Worm (Caenorhabditis elegans) whole organism, young adult: ENCODE results near the gene F45E1.1.

Source experiments
- Y79H2A.3 ChIP-seq: fragments of 200-800 bp; sonication (Bioruptor generic); conservative IDR thresholded peaks from 2 replicates; pipeline ENCODE4 v1.3.6; 2022; ENCODE audit warnings: missing genetic modification reagents, missing genetic modification characterization, missing compliant biosample characterization
- ama-1 ChIP-seq, 3 experiments: fragments of 150-350 bp in 1 of 3; sonication (generic microtip) in 2 of 3; optimal IDR thresholded peaks; 2 replicates each; lab custom pipeline; 2014 to 2018; ENCODE audit warnings: missing biosample characterization in 2 of 3, missing genetic modification characterization in 2 of 3, missing genetic modification reagents in 2 of 3
- aptf-2 ChIP-seq: fragments of 200-800 bp; sonication (Bioruptor generic); conservative IDR thresholded peaks from 2 replicates; pipeline ENCODE4 v1.3.6; 2022; ENCODE audit warnings: missing genetic modification reagents, missing genetic modification characterization, missing compliant biosample characterization
- attf-5 ChIP-seq: fragments of 200-800 bp; sonication (Bioruptor generic); optimal IDR thresholded peaks from 2 replicates; lab custom pipeline; 2018; ENCODE audit warnings: mild to moderate bottlenecking, missing genetic modification characterization, missing compliant biosample characterization
- ceh-58 ChIP-seq: fragments of 200-800 bp; sonication (Bioruptor generic); IDR thresholded peaks from 2 replicates; pipeline ENCODE4 v1.3.6; 2022; ENCODE audit warnings: missing genetic modification characterization, missing compliant biosample characterization
- hmg-1.2 ChIP-seq: fragments of 200-800 bp; sonication (Bioruptor generic); IDR thresholded peaks from 2 replicates; pipeline ENCODE4 v1.3.6; 2022; ENCODE audit warnings: missing genetic modification reagents, missing genetic modification characterization, missing compliant biosample characterization
- madf-3 ChIP-seq: fragments of 200-800 bp; sonication (Bioruptor generic); IDR thresholded peaks from 2 replicates; pipeline ENCODE4 v1.3.6; 2022; ENCODE audit warnings: missing genetic modification reagents, missing genetic modification characterization, missing compliant biosample characterization
- pha-4 ChIP-seq: fragments of 150-350 bp; sonication (generic microtip); optimal IDR thresholded peaks from 2 replicates; lab custom pipeline; 2014; ENCODE audit warnings: missing biosample characterization, missing genetic modification reagents, missing genetic modification characterization
- sea-2 ChIP-seq: fragments of 200-800 bp; sonication (Bioruptor generic); IDR thresholded peaks from 2 replicates; pipeline ENCODE4 v1.3.6; 2022; ENCODE audit warnings: missing genetic modification characterization, missing compliant biosample characterization
- sptf-2 ChIP-seq: fragments of 200-800 bp; sonication (Bioruptor generic); optimal IDR thresholded peaks from 2 replicates; lab custom pipeline; 2018; ENCODE audit warnings: mild to moderate bottlenecking, missing genetic modification characterization, missing compliant biosample characterization
- tbp1 ChIP-seq: fragments of 200-800 bp; sonication (Bioruptor generic); optimal IDR thresholded peaks from 2 replicates; lab custom pipeline; 2018; ENCODE audit warnings: mild to moderate bottlenecking, missing genetic modification characterization, missing compliant biosample characterization
- unc-62 ChIP-seq: fragments of 150-350 bp; optimal IDR thresholded peaks from 2 replicates; lab custom pipeline; 2014; ENCODE audit warnings: missing biosample characterization, missing genetic modification reagents, missing genetic modification characterization
- ztf-18 ChIP-seq: sonication (generic microtip); optimal IDR thresholded peaks from 2 replicates; lab custom pipeline; 2016; ENCODE audit warnings: missing genotype, mild to moderate bottlenecking, missing genetic modification characterization, missing compliant biosample characterization
- ztf-28 ChIP-seq: fragments of 200-800 bp; sonication (Bioruptor generic); IDR thresholded peaks from 2 replicates; pipeline ENCODE4 v1.3.6; 2022; ENCODE audit warnings: missing genetic modification reagents, missing genetic modification characterization, missing compliant biosample characterization

ce11 chrX:7961623-7962022, 41.9 kb upstream of the F45E1.1 start, which contains the start of gene sem-5:
- TF ChIP-seq tbp1 (GFP tag; lab: Kevin White, UChicago) (no peak), aptf-2 (GFP tag; lab: Robert Waterston, UW) (no peak), ztf-28 (GFP tag; lab: Robert Waterston, UW) (no peak), ceh-58 (GFP tag; lab: Robert Waterston, UW) (no peak), Y79H2A.3 (no peak), ama-1 (optimal IDR thresholded peaks at IDR 0.05; lab: Kevin White, UChicago) (no peak), ama-1 (GFP tag; optimal IDR thresholded peaks at IDR 0.05; lab: Kevin White, UChicago) (no peak), pha-4 (tag; lab: Kevin White, UChicago) (no peak), ztf-18 (no peak), madf-3 (GFP tag; lab: Robert Waterston, UW) (no peak), sptf-2 (GFP tag; lab: Kevin White, UChicago) (no peak), unc-62 (GFP tag; lab: Kevin White, UChicago) (no peak), sea-2 (no peak), attf-5 (GFP tag; lab: Kevin White, UChicago) (no peak), hmg-1.2 (no peak)
